Fruit fly (Drosophila melanogaster): ENCODE measurements around the gene Srrm1.
A peak's percentile ranks its signal among the peaks of the same experiment; 100 is the strongest.

The Srrm1 gene

DNA sequence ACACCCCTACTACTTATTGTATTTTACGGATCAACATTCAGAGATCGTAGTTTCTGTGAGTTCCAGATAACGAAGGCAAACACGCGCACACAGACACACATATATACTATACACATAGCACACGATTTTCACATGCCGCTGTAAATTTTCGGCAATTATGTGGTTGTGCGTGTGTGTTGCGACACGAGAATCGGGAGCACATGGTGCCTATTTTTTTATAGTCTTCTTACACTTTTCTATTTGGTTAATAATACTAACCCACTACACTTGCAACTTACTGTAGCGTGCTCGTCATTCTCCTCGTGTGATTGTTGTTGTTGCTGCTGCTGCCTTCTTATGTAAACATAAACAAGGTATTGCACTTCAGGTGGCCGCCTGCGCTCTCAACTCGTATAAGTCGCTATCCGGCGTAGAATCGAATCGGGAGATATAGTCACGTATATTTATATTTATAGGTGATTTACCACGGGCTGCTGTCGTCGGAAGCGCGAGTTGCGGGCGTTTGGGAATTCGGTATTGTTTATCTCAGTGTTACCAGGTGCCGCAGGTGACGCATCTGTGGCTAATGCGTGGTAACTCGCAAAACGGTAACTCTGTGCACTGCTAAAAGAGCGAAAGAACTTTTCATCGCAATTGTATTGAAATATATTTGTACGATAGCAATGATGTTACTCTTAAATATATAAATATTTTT lies 14.3 kb upstream of the Srrm1 start, which contains the start of gene Adk2 (continued):
- TF ChIP-seq CG9797 (GFP tag; optimal IDR thresholded peaks at IDR 0.05) (peak; percentile 75), Dref (GFP tag; IDR thresholded peaks at IDR 0.05) (peak; percentile 54), zf30C (GFP tag; optimal IDR thresholded peaks at IDR 0.05) (peak; percentile 74), pzg (GFP tag; optimal IDR thresholded peaks at IDR 0.05) (peak; percentile 73), hkb (optimal IDR thresholded peaks at IDR 0.05) (no peak), hkb (GFP tag; IDR thresholded peaks at IDR 0.05) (0 out of 2 replicates have a peak, but pooled peaks have one; percentile 26), Ptx1 (GFP tag; IDR thresholded peaks at IDR 0.05) (peak; percentile 71), CG5245 (GFP tag; optimal IDR thresholded peaks at IDR 0.05) (no peak), MTF-1 (GFP tag; optimal IDR thresholded peaks at IDR 0.05; ENCODE audit: borderline replicate concordance) (peak; percentile 2), CG34422 (GFP tag; IDR thresholded peaks at IDR 0.05) (peak; percentile 69; the same call in 2 of the 3 replicates), unc-4 (GFP tag; IDR thresholded peaks at IDR 0.05; ENCODE audit: partially characterized antibody) (0 out of 2 replicates have a peak, but pooled peaks have one; percentile 29), lab (GFP tag; optimal IDR thresholded peaks at IDR 0.05) (peak; percentile 22), nerfin-1 (tag; optimal IDR thresholded peaks at IDR 0.05) (peak; percentile 74), prd (optimal IDR thresholded peaks at IDR 0.05) (no peak), prd (GFP tag; IDR thresholded peaks at IDR 0.05) (peak; percentile 67), Ada2b (GFP tag; IDR thresholded peaks at IDR 0.05) (peak; percentile 51), HLHmδ (GFP tag; optimal IDR thresholded peaks at IDR 0.05) (peak; percentile 74), Med (GFP tag) (peak; percentile 89), CG14667 (GFP tag; IDR thresholded peaks at IDR 0.05) (peak; percentile 51; the same call in 1 of the 2 replicates), sens (GFP tag) (peak; percentile 73), CG9932 (GFP tag; IDR thresholded peaks at IDR 0.05) (peak; percentile 76), CG11093 (GFP tag; IDR thresholded peaks at IDR 0.05) (no peak), Nf-YA (GFP tag; IDR thresholded peaks at IDR 0.05) (0 out of 2 replicates have a peak, but pooled peaks have one; percentile 27), ab (GFP tag; optimal IDR thresholded peaks at IDR 0.05) (no peak), ranshi (GFP tag; IDR thresholded peaks at IDR 0.05) (peak; percentile 55; the same call in 1 of the 2 replicates), CG15011 (GFP tag; optimal IDR thresholded peaks at IDR 0.05) (no peak), CG3163 (GFP tag; optimal IDR thresholded peaks at IDR 0.05) (no peak), Jarid2 (GFP tag; optimal IDR thresholded peaks at IDR 0.05) (peak; percentile 13), Gug (GFP tag; IDR thresholded peaks at IDR 0.05) (peak; percentile 67), gsb (GFP tag; IDR thresholded peaks at IDR 0.05) (peak; percentile 40; the same call in 1 of the 2 replicates), run (tag; optimal IDR thresholded peaks at IDR 0.05) (no peak), gem (tag; optimal IDR thresholded peaks at IDR 0.05) (no peak), H15 (GFP tag; IDR thresholded peaks at IDR 0.05) (0 out of 3 replicates have a peak, but pooled peaks have one; percentile 39), CrebB (tag; optimal IDR thresholded peaks at IDR 0.05) (peak; percentile 7), CG12659 (GFP tag; optimal IDR thresholded peaks at IDR 0.05) (peak; percentile 5), bigmax (GFP tag; optimal IDR thresholded peaks at IDR 0.05) (no peak), CG42726 (GFP tag; IDR thresholded peaks at IDR 0.05; ENCODE audit: partially characterized antibody) (0 out of 2 replicates have a peak, but pooled peaks have one; percentile 56), CG18262 (tag; optimal IDR thresholded peaks at IDR 0.05) (no peak), ttk (GFP tag; IDR thresholded peaks at IDR 0.05) (peak; percentile 24; the same call in 1 of the 2 replicates), CG10565 (GFP tag; optimal IDR thresholded peaks at IDR 0.05) (no peak), NC2α (GFP tag; optimal IDR thresholded peaks at IDR 0.05) (no peak), al (GFP tag; IDR thresholded peaks at IDR 0.05) (peak; percentile 54), gro (GFP tag; optimal IDR thresholded peaks at IDR 0.05) (peak; percentile 28), sc (optimal IDR thresholded peaks at IDR 0.05) (no peak), sc (GFP tag; optimal IDR thresholded peaks at IDR 0.05) (no peak), shn (GFP tag; optimal IDR thresholded peaks at IDR 0.05) (no peak), kni (GFP tag; optimal IDR thresholded peaks at IDR 0.05) (peak; percentile 41), Max (GFP tag; optimal IDR thresholded peaks at IDR 0.05) (peak; percentile 28), eve (GFP tag; optimal IDR thresholded peaks at IDR 0.05) (peak in 1 of 2 experiments; percentile 30), cas (GFP tag; IDR thresholded peaks at IDR 0.05) (peak; percentile 34; the same call in 1 of the 2 replicates)
